Fruit fly (Drosophila melanogaster): ENCODE data around the gene CG15892.

CG15892 gene

dm6 chrX:6278879-6279628 is 15.1 kb downstream of the CG15892 start (continued):
- TF ChIP-seq ttk (GFP tag; IDR thresholded peaks at IDR 0.05) (no peak), CG3065 (GFP tag; optimal IDR thresholded peaks at IDR 0.05) (no peak), psq (GFP tag; optimal IDR thresholded peaks at IDR 0.05) (no peak), CG14014 (GFP tag; IDR thresholded peaks at IDR 0.05) (no peak), chm (GFP tag; IDR thresholded peaks at IDR 0.05) (peak; percentile 57; the same call in 1 of the 2 replicates), Mrtf (GFP tag; IDR thresholded peaks at IDR 0.05) (no peak), slp2 (GFP tag; optimal IDR thresholded peaks at IDR 0.05) (no peak), CG6175 (GFP tag; IDR thresholded peaks at IDR 0.05) (no peak), row (GFP tag; IDR thresholded peaks at IDR 0.05) (no peak), insv (GFP tag; optimal IDR thresholded peaks at IDR 0.05) (peak in 1 of 2 experiments; percentile 49), CG6683 (GFP tag; optimal IDR thresholded peaks at IDR 0.05) (no peak), gro (GFP tag; optimal IDR thresholded peaks at IDR 0.05) (peak; percentile 38), ap (GFP tag; IDR thresholded peaks at IDR 0.05) (no peak), CG11247 (GFP tag; IDR thresholded peaks at IDR 0.05) (no peak), CoRest (tag; optimal IDR thresholded peaks at IDR 0.05) (no peak), Sox102F (GFP tag; optimal IDR thresholded peaks at IDR 0.05) (no peak), CG12659 (GFP tag; optimal IDR thresholded peaks at IDR 0.05) (peak; percentile 58), ken (GFP tag; IDR thresholded peaks at IDR 0.05) (no peak), chn (GFP tag; optimal IDR thresholded peaks at IDR 0.05) (peak; percentile 1), CG3281 (GFP tag; optimal IDR thresholded peaks at IDR 0.05) (peak; percentile 10), oc (tag; optimal IDR thresholded peaks at IDR 0.05) (no peak), p53 (GFP tag; optimal IDR thresholded peaks at IDR 0.05) (no peak), ham (GFP tag; IDR thresholded peaks at IDR 0.05) (no peak), gsb (GFP tag; IDR thresholded peaks at IDR 0.05) (no peak), tx (GFP tag; optimal IDR thresholded peaks at IDR 0.05) (no peak), Dad (GFP tag; optimal IDR thresholded peaks at IDR 0.05) (no peak), caup (GFP tag; optimal IDR thresholded peaks at IDR 0.05; ENCODE audit: severe bottlenecking) (peak; percentile 25), usp (GFP tag; optimal IDR thresholded peaks at IDR 0.05) (no peak), CG1529 (GFP tag; optimal IDR thresholded peaks at IDR 0.05) (no peak), Dref (GFP tag; IDR thresholded peaks at IDR 0.05) (peak; percentile 62), Atf6 (GFP tag; IDR thresholded peaks at IDR 0.05) (0 out of 2 replicates have a peak, but pooled peaks have one; percentile 29), CG1832 (GFP tag; optimal IDR thresholded peaks at IDR 0.05) (peak; percentile 87), tll (GFP tag; optimal IDR thresholded peaks at IDR 0.05) (peak in 1 of 2 experiments; percentile 9), dan (GFP tag; IDR thresholded peaks at IDR 0.05) (no peak), CG18262 (tag; optimal IDR thresholded peaks at IDR 0.05) (no peak), CG17612 (GFP tag; IDR thresholded peaks at IDR 0.05) (no peak), CG1647 (GFP tag; optimal IDR thresholded peaks at IDR 0.05) (no peak), CG8924 (tag; optimal IDR thresholded peaks at IDR 0.05) (peak; percentile 26), Bdp1 (GFP tag; optimal IDR thresholded peaks at IDR 0.05) (no peak), CkIIα-i1 (GFP tag; IDR thresholded peaks at IDR 0.05) (no peak), CG11456 (GFP tag; IDR thresholded peaks at IDR 0.05) (peak; percentile 45; the same call in 1 of the 3 replicates), CG11696 (GFP tag; IDR thresholded peaks at IDR 0.05) (no peak), CG7963 (GFP tag; IDR thresholded peaks at IDR 0.05; ENCODE audit: partially characterized antibody) (no peak), Sin3A (optimal IDR thresholded peaks at IDR 0.05) (peak; percentile 15), NFAT (GFP tag; IDR thresholded peaks at IDR 0.05) (no peak), slou (GFP tag; optimal IDR thresholded peaks at IDR 0.05) (no peak), gcm2 (GFP tag; optimal IDR thresholded peaks at IDR 0.05) (no peak), CG2889 (GFP tag; IDR thresholded peaks at IDR 0.05) (no peak), NC2β (GFP tag; optimal IDR thresholded peaks at IDR 0.05) (peak; percentile 29), emc (GFP tag; optimal IDR thresholded peaks at IDR 0.05) (no peak), phol (tag; optimal IDR thresholded peaks at IDR 0.05) (peak; percentile 33), zfh2 (GFP tag; optimal IDR thresholded peaks at IDR 0.05) (no peak)
